Fruit fly (Drosophila melanogaster) whole organism: ENCODE results near the gene CG32486.

Source experiments
- EcR ChIP-seq, 2 experiments: fragments of >200 bp; optimal IDR thresholded peaks; 2 replicates each; lab custom pipeline; 2017; ENCODE audit warnings: missing biosample characterization in 2 of 2, missing genetic modification characterization in 2 of 2, missing genetic modification reagents in 2 of 2
- usp ChIP-seq: fragments of >200 bp; optimal IDR thresholded peaks from 2 replicates; lab custom pipeline; 2017; ENCODE audit warnings: missing biosample characterization, missing genetic modification characterization, mixed read lengths

- TF ChIP-seq usp (GFP tag; lab: Kevin White, UChicago) = no peak
- TF ChIP-seq EcR (GFP tag; optimal IDR thresholded peaks at IDR 0.05; lab: Kevin White, UChicago) = no peak
These were observed 26.3 kb upstream of the CG32486 start for dm6 chr3L:3096726-3097597.
